Worm (Caenorhabditis elegans): ENCODE data around the gene C55C3.3.
A peak's percentile ranks its signal among the peaks of the same experiment; 100 is the strongest.

C55C3.3 gene

ce11 chrIV:5659461-5659860 lies 25.6 kb upstream of the C55C3.3 start (continued):
- TF ChIP-seq mes-2 (tag; optimal IDR thresholded peaks at IDR 0.05; ENCODE audit: poor library complexity, severe bottlenecking) (peak; percentile 47), cey-2 (tag; optimal IDR thresholded peaks at IDR 0.05; ENCODE audit: borderline replicate concordance, insufficient read depth) (no peak), lin-38 (GFP tag; IDR thresholded peaks at IDR 0.05) (no peak), rbr-2 (tag; optimal IDR thresholded peaks at IDR 0.05) (no peak), unc-62 (GFP tag; optimal IDR thresholded peaks at IDR 0.05 in 1 of 2) (peak in 1 of 2 experiments; percentile 53), unc-62 (tag; optimal IDR thresholded peaks at IDR 0.05) (no peak), dve-1 (tag; optimal IDR thresholded peaks at IDR 0.05; ENCODE audit: insufficient read depth) (peak; percentile 83), nhr-77 (tag; optimal IDR thresholded peaks at IDR 0.05) (peak; percentile 26), hlh-11 (tag; optimal IDR thresholded peaks at IDR 0.05) (peak; percentile 65), set-16 (GFP tag; IDR thresholded peaks at IDR 0.05) (no peak)

- no peak for TF ChIP-seq pqm-1 (tag; optimal IDR thresholded peaks at IDR 0.05)
- TF ChIP-seq duxl-1 (tag; optimal IDR thresholded peaks at IDR 0.05; ENCODE audit: poor library complexity), result peak; percentile 27
- 0 out of 2 replicates have a peak, but pooled peaks have one; percentile 12 for TF ChIP-seq T26A8.4 (GFP tag; IDR thresholded peaks at IDR 0.05)
- TF ChIP-seq zag-1 (tag; optimal IDR thresholded peaks at IDR 0.05), result no peak
- peak; percentile 9 for TF ChIP-seq hlh-30 (tag; optimal IDR thresholded peaks at IDR 0.05; ENCODE audit: insufficient read depth)
- 0 out of 2 replicates have a peak, but pooled peaks have one; percentile 14 for TF ChIP-seq nhr-42 (GFP tag; IDR thresholded peaks at IDR 0.05)
Observed at ce11 chrIV:5660239-5660638, 24.8 kb upstream of the C55C3.3 start, which contains the start of gene skn-1. skn-1 (minus strand) TSS chrIV:5660384.

- TF ChIP-seq F37D6.2 (tag; optimal IDR thresholded peaks at IDR 0.05) (no peak), fos-1 (tag; optimal IDR thresholded peaks at IDR 0.05) (no peak), unc-62 (GFP tag; optimal IDR thresholded peaks at IDR 0.05 in 1 of 2) (peak in 1 of 2 experiments; percentile 72), unc-62 (tag; optimal IDR thresholded peaks at IDR 0.05) (no peak), cey-2 (tag; optimal IDR thresholded peaks at IDR 0.05; ENCODE audit: borderline replicate concordance, insufficient read depth) (no peak), aha-1 (tag) (peak; percentile 85), ceh-44 (GFP tag; IDR thresholded peaks at IDR 0.05) (no peak), zfp-2 (tag; optimal IDR thresholded peaks at IDR 0.05) (no peak), sdz-12 (GFP tag; optimal IDR thresholded peaks at IDR 0.05) (no peak)
Observed at ce11 chrIV:5662073-5662472, 23.0 kb upstream of the C55C3.3 start.

ce11 chrIV:5662886-5663285 lies 22.2 kb upstream of the C55C3.3 start:
- TF ChIP-seq daf-16 (GFP tag; optimal IDR thresholded peaks at IDR 0.05) (no peak), daf-16 (tag; optimal IDR thresholded peaks at IDR 0.05) (peak; percentile 1), aha-1 (tag) (peak; percentile 94), zip-2 (tag; optimal IDR thresholded peaks at IDR 0.05) (no peak)

ce11 chrIV:5664375-5665004 lies 20.6 kb upstream of the C55C3.3 start, which contains the start of gene bec-1:
bec-1 (minus strand) TSS chrIV:5664425.
- no peak for TF ChIP-seq zfp-3 (GFP tag; conservative IDR thresholded peaks at IDR 0.05)
- TF ChIP-seq F44E2.7 (GFP tag; IDR thresholded peaks at IDR 0.05), result no peak
- no peak for TF ChIP-seq mes-2 (tag; optimal IDR thresholded peaks at IDR 0.05; ENCODE audit: poor library complexity, severe bottlenecking)
- TF ChIP-seq lin-29 (GFP tag; IDR thresholded peaks at IDR 0.05), result no peak
- no peak for TF ChIP-seq ceh-44 (GFP tag; IDR thresholded peaks at IDR 0.05)
- TF ChIP-seq tag-97 (GFP tag; IDR thresholded peaks at IDR 0.05), result no peak
- peak in 1 of 2 experiments; percentile 28 for TF ChIP-seq unc-62 (GFP tag; optimal IDR thresholded peaks at IDR 0.05 in 1 of 2)
- TF ChIP-seq unc-62 (tag; optimal IDR thresholded peaks at IDR 0.05), result no peak
- TF ChIP-seq dmd-8 (GFP tag; IDR thresholded peaks at IDR 0.05), result no peak
- TF ChIP-seq lin-1 (GFP tag; IDR thresholded peaks at IDR 0.05), result no peak
- TF ChIP-seq spr-1 (tag; optimal IDR thresholded peaks at IDR 0.05), result no peak
- TF ChIP-seq pha-4 (GFP tag; IDR thresholded peaks at IDR 0.05), result no peak
- TF ChIP-seq pha-4 (tag; optimal IDR thresholded peaks at IDR 0.05), result no peak
- no peak for TF ChIP-seq fkh-10 (GFP tag; optimal IDR thresholded peaks at IDR 0.05)
- no peak for TF ChIP-seq mdt-29 (GFP tag; IDR thresholded peaks at IDR 0.05)
- no peak for TF ChIP-seq F37D6.2 (tag; optimal IDR thresholded peaks at IDR 0.05)
- no peak for TF ChIP-seq cey-2 (tag; optimal IDR thresholded peaks at IDR 0.05; ENCODE audit: borderline replicate concordance, insufficient read depth)
- no peak for TF ChIP-seq daf-16 (GFP tag; optimal IDR thresholded peaks at IDR 0.05)
- TF ChIP-seq daf-16 (tag; optimal IDR thresholded peaks at IDR 0.05), result peak; percentile 10
- no peak for TF ChIP-seq set-16 (GFP tag; IDR thresholded peaks at IDR 0.05)
- peak; percentile 19 for TF ChIP-seq aha-1 (tag)
- TF ChIP-seq F26F4.8 (GFP tag; conservative IDR thresholded peaks at IDR 0.05), result no peak
- no peak for TF ChIP-seq F49E8.2 (tag; optimal IDR thresholded peaks at IDR 0.05; ENCODE audit: borderline replicate concordance)
- no peak for TF ChIP-seq rbr-2 (tag; optimal IDR thresholded peaks at IDR 0.05)
- TF ChIP-seq egl-43 (GFP tag; IDR thresholded peaks at IDR 0.05), result no peak
- TF ChIP-seq php-3 (GFP tag; IDR thresholded peaks at IDR 0.05), result no peak
- TF ChIP-seq nhr-28 (tag; optimal IDR thresholded peaks at IDR 0.05), result peak; percentile 8
